Fruit fly (Drosophila melanogaster) whole organism: ENCODE data around the gene CG7966.

Source experiments
- CG8478 ChIP-seq: fragments of >200 bp; optimal IDR thresholded peaks from 2 replicates; lab custom pipeline; 2018; ENCODE audit warnings: inconsistent platforms
- Dll ChIP-seq: fragments of >200 bp; optimal IDR thresholded peaks from 2 replicates; lab custom pipeline; 2017
- EcR ChIP-seq, 2 experiments: fragments of >200 bp; optimal IDR thresholded peaks; 2 replicates each; lab custom pipeline; 2017; ENCODE audit warnings: missing biosample characterization in 2 of 2, missing genetic modification characterization in 2 of 2, missing genetic modification reagents in 2 of 2
- pan ChIP-seq: fragments of >200 bp; optimal IDR thresholded peaks from 2 replicates; lab custom pipeline; 2017
- psq ChIP-seq: fragments of >200 bp; optimal IDR thresholded peaks from 2 replicates; lab custom pipeline; 2017
- usp ChIP-seq: fragments of >200 bp; optimal IDR thresholded peaks from 2 replicates; lab custom pipeline; 2017; ENCODE audit warnings: missing biosample characterization, missing genetic modification characterization, mixed read lengths

Gene CG7966

DNA sequence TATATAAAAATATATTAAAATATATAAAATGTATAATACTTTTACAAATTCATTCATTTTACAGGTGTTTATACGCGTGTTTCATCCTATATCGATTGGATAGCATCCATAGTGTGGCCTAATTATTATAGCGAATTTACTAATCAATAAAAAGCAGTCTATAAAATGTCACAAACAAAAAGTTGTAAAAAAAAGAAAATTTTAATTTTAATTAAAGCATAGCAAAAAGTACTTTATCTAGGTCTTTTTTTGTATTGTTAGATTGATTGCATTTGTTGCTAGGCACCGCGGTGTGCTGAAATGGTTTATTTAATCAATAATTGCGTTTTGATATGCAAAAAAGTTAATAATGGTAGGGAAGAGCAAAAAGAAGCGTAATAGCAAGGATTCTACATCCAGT, 7.4 kb downstream of the CG7966 start, which contains the start of gene CG45122:
Gene CG45122 (plus strand): TSS at position 301 of the 400 bp plus-strand sequence.
- TF ChIP-seq CG8478 (lab: Kevin White, UChicago) (no peak), EcR (GFP tag; optimal IDR thresholded peaks at IDR 0.05; lab: Kevin White, UChicago) (no peak), pan (lab: Kevin White, UChicago) (no peak), psq (no peak), usp (GFP tag; lab: Kevin White, UChicago) (no peak), Dll (lab: Kevin White, UChicago) (no peak)

- TF ChIP-seq usp (GFP tag; lab: Kevin White, UChicago) (no peak), CG8478 (lab: Kevin White, UChicago) (no peak)
Measured at dm6 chr3R:13042258-13043032, 8.8 kb downstream of the CG7966 start, which contains the start of gene snk. Gene snk, minus strand, starts transcription at chr3R:13042770.

DNA sequence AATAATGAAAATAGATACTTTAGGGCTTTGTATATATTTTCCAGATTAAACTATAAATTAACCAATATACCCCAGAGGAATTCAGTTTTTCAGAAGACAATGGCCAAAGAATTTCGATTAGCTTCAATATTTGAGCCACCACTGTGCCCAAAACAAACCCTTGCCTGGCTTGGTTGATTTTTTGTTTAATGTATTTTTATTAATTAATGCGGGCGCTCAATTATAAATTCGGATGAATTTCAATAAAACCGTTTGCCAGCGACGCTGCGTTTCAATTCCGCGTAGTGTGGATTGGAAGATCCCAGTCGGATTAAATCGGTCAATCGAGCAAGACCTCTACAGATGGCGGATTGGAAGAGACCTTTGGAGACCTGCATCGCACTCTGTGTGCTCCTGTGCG, 9.5 kb downstream of the CG7966 start, which contains the start of gene CG11670:
Gene CG11670 (plus strand): TSS at position 301 of the 400 bp plus-strand sequence.
- TF ChIP-seq psq (no peak), EcR (GFP tag; optimal IDR thresholded peaks at IDR 0.05; lab: Kevin White, UChicago) (no peak), CG8478 (lab: Kevin White, UChicago) (no peak), Dll (lab: Kevin White, UChicago) (no peak), usp (GFP tag; lab: Kevin White, UChicago) (no peak), pan (lab: Kevin White, UChicago) (no peak)

DNA sequence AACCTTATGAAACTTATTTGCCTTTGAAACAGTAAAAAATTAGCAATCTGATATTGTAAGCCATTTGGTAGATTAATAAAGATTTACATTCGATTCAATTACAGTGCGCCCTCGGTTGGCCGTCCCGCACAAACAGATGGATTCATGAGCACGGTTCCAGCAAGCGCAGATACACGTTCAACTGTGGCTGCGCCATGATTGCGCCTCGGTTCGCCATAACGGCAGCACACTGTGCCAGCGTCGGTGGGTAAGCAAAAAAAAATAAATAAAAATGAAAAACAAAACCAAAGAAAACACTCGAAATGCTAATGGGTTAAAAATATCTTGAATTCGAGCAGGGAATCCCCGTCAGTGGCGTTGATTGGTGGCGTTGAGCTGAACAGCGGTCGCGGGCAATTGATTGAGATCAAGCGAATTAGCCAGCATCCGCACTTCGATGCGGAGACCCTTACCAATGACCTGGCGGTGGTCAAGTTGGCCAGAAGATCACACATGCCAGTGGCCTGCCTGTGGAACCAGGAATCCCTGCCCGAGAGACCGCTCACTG, 12.1 kb downstream of the CG7966 start:
- TF ChIP-seq usp (GFP tag; lab: Kevin White, UChicago) = no peak
- TF ChIP-seq Dll (lab: Kevin White, UChicago) = no peak
- no peak for TF ChIP-seq psq
- TF ChIP-seq pan (lab: Kevin White, UChicago) = no peak
- TF ChIP-seq EcR (GFP tag; optimal IDR thresholded peaks at IDR 0.05; lab: Kevin White, UChicago) = no peak
- TF ChIP-seq CG8478 (lab: Kevin White, UChicago) = no peak

dm6 chr3R:13038075-13038474, 13.2 kb downstream of the CG7966 start, which contains the start of gene CG11668:
Gene CG11668, plus strand, starts transcription at chr3R:13038375.
- TF ChIP-seq usp (GFP tag; lab: Kevin White, UChicago) = no peak

DNA sequence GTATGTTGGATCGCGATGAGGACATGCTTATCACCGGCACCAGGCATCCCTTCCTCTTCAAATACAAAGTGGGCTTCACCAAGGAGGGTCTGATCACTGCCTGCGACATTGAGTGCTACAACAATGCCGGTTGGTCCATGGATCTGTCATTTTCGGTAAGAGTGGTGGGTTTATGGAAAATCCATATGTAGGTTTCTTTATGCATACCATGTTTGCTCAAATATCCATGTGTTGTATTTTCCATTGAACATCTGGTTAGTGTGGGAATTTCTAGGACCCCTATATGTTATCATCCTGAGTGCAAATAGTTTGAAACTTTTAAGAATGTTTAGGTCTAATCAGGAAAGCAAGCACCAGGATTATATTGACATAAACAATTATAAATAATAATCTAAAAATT, 15.2 kb downstream of the CG7966 start:
- no peak for TF ChIP-seq pan (lab: Kevin White, UChicago)
- TF ChIP-seq Dll (lab: Kevin White, UChicago) = no peak
- TF ChIP-seq psq = no peak

- no peak for TF ChIP-seq usp (GFP tag; lab: Kevin White, UChicago)
- no peak for TF ChIP-seq EcR (GFP tag; optimal IDR thresholded peaks at IDR 0.05; lab: Kevin White, UChicago)
- TF ChIP-seq CG8478 (lab: Kevin White, UChicago) = no peak
- no peak for TF ChIP-seq pan (lab: Kevin White, UChicago)
- no peak for TF ChIP-seq Dll (lab: Kevin White, UChicago)
- no peak for TF ChIP-seq psq
Measured at dm6 chr3R:13033670-13034069, 17.6 kb downstream of the CG7966 start.

DNA sequence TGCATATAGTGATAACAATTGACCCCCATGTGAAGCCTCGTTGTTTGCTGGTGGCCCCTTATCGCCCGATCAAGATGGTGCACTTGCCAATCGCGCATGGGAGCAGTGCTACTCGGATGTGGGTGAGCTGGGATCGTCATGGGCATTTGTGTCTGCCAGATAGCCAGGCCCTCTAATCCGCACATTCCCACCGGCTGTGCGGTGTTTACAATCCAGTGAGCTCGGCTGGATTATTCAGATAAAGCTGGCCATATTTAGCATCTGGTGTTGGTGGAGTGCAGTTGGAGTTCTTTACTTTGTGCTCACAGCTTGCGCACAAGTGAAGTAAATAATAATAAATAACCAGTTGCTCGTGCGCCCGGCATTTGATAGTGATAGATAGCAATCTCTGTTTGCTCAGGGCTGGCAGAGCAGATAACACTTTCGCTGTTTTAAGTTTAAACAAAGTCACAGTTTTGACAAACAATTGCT, 18.2 kb downstream of the CG7966 start:
- TF ChIP-seq EcR (GFP tag; optimal IDR thresholded peaks at IDR 0.05; lab: Kevin White, UChicago) = no peak
- no peak for TF ChIP-seq CG8478 (lab: Kevin White, UChicago)
- TF ChIP-seq usp (GFP tag; lab: Kevin White, UChicago) = no peak
- no peak for TF ChIP-seq pan (lab: Kevin White, UChicago)
- no peak for TF ChIP-seq Dll (lab: Kevin White, UChicago)
- no peak for TF ChIP-seq psq

- TF ChIP-seq usp (GFP tag; lab: Kevin White, UChicago) (no peak), Dll (lab: Kevin White, UChicago) (no peak), CG8478 (lab: Kevin White, UChicago) (no peak), psq (no peak), pan (lab: Kevin White, UChicago) (no peak), EcR (GFP tag; optimal IDR thresholded peaks at IDR 0.05; lab: Kevin White, UChicago) (no peak)
Measured at dm6 chr3R:13032323-13032722, 18.9 kb downstream of the CG7966 start, which contains the start of gene ry. Gene ry, plus strand, starts transcription at chr3R:13032528.

- TF ChIP-seq Dll (lab: Kevin White, UChicago) (no peak), CG8478 (lab: Kevin White, UChicago) (no peak), pan (lab: Kevin White, UChicago) (no peak), psq (no peak), usp (GFP tag; lab: Kevin White, UChicago) (no peak), EcR (GFP tag; optimal IDR thresholded peaks at IDR 0.05; lab: Kevin White, UChicago) (no peak)
Measured at dm6 chr3R:13030257-13031173, 20.7 kb downstream of the CG7966 start, which contains the start of the genes CG46281 and CG46280. Gene CG46281, minus strand, starts transcription at chr3R:13030307. Gene CG46280, minus strand, starts transcription at chr3R:13030659.

DNA sequence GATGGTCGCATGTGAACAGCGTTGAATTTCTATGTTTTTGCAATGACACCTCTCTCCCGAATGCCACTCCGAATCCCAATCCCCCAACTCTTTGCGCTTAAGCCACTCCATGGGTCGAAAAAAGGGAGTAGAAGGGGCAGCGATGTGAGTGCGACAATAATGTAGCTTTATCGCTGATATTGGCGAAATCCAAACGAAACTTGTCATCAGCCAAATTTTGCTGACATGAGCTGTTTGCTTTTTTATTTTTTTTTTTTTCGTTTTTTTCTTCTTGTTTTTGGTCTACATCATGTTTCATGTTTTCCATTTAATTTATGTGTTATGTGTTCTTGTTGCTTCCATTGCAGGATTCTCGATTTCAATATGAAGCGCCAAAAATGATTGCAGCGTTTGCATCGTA, 32.3 kb downstream of the CG7966 start:
- no peak for TF ChIP-seq usp (GFP tag; lab: Kevin White, UChicago)
- no peak for TF ChIP-seq Dll (lab: Kevin White, UChicago)
- TF ChIP-seq CG8478 (lab: Kevin White, UChicago) = no peak
- TF ChIP-seq psq = no peak
- TF ChIP-seq pan (lab: Kevin White, UChicago) = no peak
- TF ChIP-seq EcR (GFP tag; optimal IDR thresholded peaks at IDR 0.05; lab: Kevin White, UChicago) = no peak
